Worm (Caenorhabditis elegans) whole organism, L3 larva: Measurements from ENCODE around the gene F01F1.15.

Experiments used
- ZK546.5 ChIP-seq: sonication (generic microtip); optimal IDR thresholded peaks from 2 replicates; lab custom pipeline; 2017; ENCODE audit warnings: missing biosample characterization, missing genetic modification characterization
- aly-2 ChIP-seq: fragments of 150-350 bp; optimal IDR thresholded peaks from 2 replicates; lab custom pipeline; 2014; ENCODE audit warnings: missing biosample characterization, missing genetic modification characterization
- ama-1 ChIP-seq: fragments of 150-350 bp; optimal IDR thresholded peaks from 2 replicates; lab custom pipeline; 2018
- ceh-28 ChIP-seq: fragments of 150-350 bp; optimal IDR thresholded peaks from 2 replicates; lab custom pipeline; 2014; ENCODE audit warnings: missing biosample characterization, missing genetic modification reagents, missing genetic modification characterization
- daf-12 ChIP-seq: fragments of 150-350 bp; optimal IDR thresholded peaks from 2 replicates; lab custom pipeline; 2014; ENCODE audit warnings: missing biosample characterization, missing genetic modification reagents, missing genetic modification characterization
- egl-27 ChIP-seq: sonication (generic microtip); optimal IDR thresholded peaks from 4 replicates; lab custom pipeline; 2017; ENCODE audit warnings: missing biosample characterization, missing genetic modification reagents, missing genetic modification characterization
- egl-5 ChIP-seq: fragments of 150-350 bp; optimal IDR thresholded peaks from 2 replicates; lab custom pipeline; 2017; ENCODE audit warnings: missing biosample characterization, missing genetic modification reagents, missing genetic modification characterization, inconsistent platforms
- elt-2 ChIP-seq: sonication (generic microtip); optimal IDR thresholded peaks from 2 replicates; lab custom pipeline; 2016; ENCODE audit warnings: missing genetic modification reagents, mild to moderate bottlenecking, missing genetic modification characterization, missing compliant biosample characterization
- elt-3 ChIP-seq, 3 experiments: fragments of 150-350 bp in 1 of 3; sonication (generic microtip) in 2 of 3; optimal IDR thresholded peaks; 2 replicates in 2 of 3; 4 replicates in 1 of 3; lab custom pipeline; 2014 to 2017; ENCODE audit warnings: missing biosample characterization in 3 of 3, missing genetic modification characterization in 3 of 3
- eor-1 ChIP-seq, 2 experiments: fragments of 150-350 bp; optimal IDR thresholded peaks; 2 replicates each; lab custom pipeline; 2014 to 2018; ENCODE audit warnings: missing biosample characterization in 2 of 2, missing genetic modification characterization in 2 of 2
- fkh-10 ChIP-seq: sonication (generic microtip); optimal IDR thresholded peaks from 2 replicates; lab custom pipeline; 2017; ENCODE audit warnings: missing biosample characterization, missing genetic modification reagents, missing genetic modification characterization
- fkh-2 ChIP-seq: fragments of 150-350 bp; optimal IDR thresholded peaks from 2 replicates; lab custom pipeline; 2014; ENCODE audit warnings: missing biosample characterization, missing genetic modification reagents, missing genetic modification characterization
- fos-1 ChIP-seq: fragments of 150-350 bp; optimal IDR thresholded peaks from 2 replicates; lab custom pipeline; 2014; ENCODE audit warnings: missing biosample characterization, missing genetic modification characterization
- hmg-11 ChIP-seq: sonication (generic microtip); optimal IDR thresholded peaks from 2 replicates; lab custom pipeline; 2016; ENCODE audit warnings: missing genetic modification characterization, missing compliant biosample characterization
- jun-1 ChIP-seq: fragments of 150-350 bp; optimal IDR thresholded peaks from 2 replicates; lab custom pipeline; 2014; ENCODE audit warnings: missing biosample characterization, missing genetic modification reagents, missing genetic modification characterization
- lin-15B ChIP-seq: fragments of 150-350 bp; optimal IDR thresholded peaks from 2 replicates; lab custom pipeline; 2014; ENCODE audit warnings: missing biosample characterization, missing genetic modification characterization
- lin-39 ChIP-seq: fragments of 150-350 bp; optimal IDR thresholded peaks from 2 replicates; lab custom pipeline; 2018; ENCODE audit warnings: missing biosample characterization, missing genetic modification reagents, missing genetic modification characterization
- lsy-12 ChIP-seq: sonication (generic microtip); optimal IDR thresholded peaks from 2 replicates; lab custom pipeline; 2016; ENCODE audit warnings: mild to moderate bottlenecking, missing genetic modification characterization, missing compliant biosample characterization
- mdl-1 ChIP-seq: fragments of 150-350 bp; optimal IDR thresholded peaks from 2 replicates; lab custom pipeline; 2014; ENCODE audit warnings: missing biosample characterization, missing genetic modification characterization
- mml-1 ChIP-seq: fragments of 150-350 bp; sonication (generic microtip); optimal IDR thresholded peaks from 3 replicates; lab custom pipeline; 2014; ENCODE audit warnings: missing biosample characterization, missing genetic modification characterization
- nfya-1 ChIP-seq: sonication (generic microtip); optimal IDR thresholded peaks from 2 replicates; lab custom pipeline; 2017; ENCODE audit warnings: missing genetic modification characterization, mild to moderate bottlenecking, missing compliant biosample characterization, antibody characterized with exemption, moderate library complexity; ENCODE audit not compliant: insufficient read depth
- nhr-11 ChIP-seq: fragments of 150-350 bp; optimal IDR thresholded peaks from 2 replicates; lab custom pipeline; 2014; ENCODE audit warnings: missing biosample characterization, missing genetic modification characterization
- nhr-12 ChIP-seq: fragments of 150-350 bp; optimal IDR thresholded peaks from 2 replicates; lab custom pipeline; 2014; ENCODE audit warnings: missing biosample characterization, missing genetic modification characterization
- nhr-237 ChIP-seq: fragments of 150-350 bp; optimal IDR thresholded peaks from 2 replicates; lab custom pipeline; 2014; ENCODE audit warnings: missing biosample characterization, missing genetic modification characterization
- nhr-25 ChIP-seq: sonication (generic microtip); optimal IDR thresholded peaks from 2 replicates; lab custom pipeline; 2017; ENCODE audit warnings: missing biosample characterization, missing genetic modification characterization
- nhr-28 ChIP-seq: fragments of 150-350 bp; optimal IDR thresholded peaks from 2 replicates; lab custom pipeline; 2014; ENCODE audit warnings: missing biosample characterization, missing genetic modification characterization
- nhr-43 ChIP-seq: sonication (generic microtip); optimal IDR thresholded peaks from 2 replicates; lab custom pipeline; 2016; ENCODE audit warnings: mild to moderate bottlenecking, missing genetic modification characterization, missing compliant biosample characterization; ENCODE audit not compliant: poor library complexity, severe bottlenecking
- nhr-67 ChIP-seq: fragments of 150-350 bp; optimal IDR thresholded peaks from 2 replicates; lab custom pipeline; 2014; ENCODE audit warnings: missing biosample characterization, missing genetic modification characterization
- nhr-77 ChIP-seq: fragments of 150-350 bp; optimal IDR thresholded peaks from 2 replicates; lab custom pipeline; 2014; ENCODE audit warnings: missing biosample characterization, missing genetic modification characterization
- pha-4 ChIP-seq: fragments of 150-350 bp; optimal IDR thresholded peaks from 2 replicates; lab custom pipeline; 2014; ENCODE audit warnings: missing biosample characterization, missing genetic modification reagents, missing genetic modification characterization
- sea-2 ChIP-seq: fragments of 150-350 bp; sonication (generic microtip); optimal IDR thresholded peaks from 4 replicates; lab custom pipeline; 2014; ENCODE audit warnings: missing biosample characterization, missing genetic modification reagents, missing genetic modification characterization
- skn-1 ChIP-seq: fragments of 150-350 bp; optimal IDR thresholded peaks from 2 replicates; lab custom pipeline; 2014; ENCODE audit warnings: missing biosample characterization, missing genetic modification characterization
- snpc-4 ChIP-seq: fragments of 150-350 bp; optimal IDR thresholded peaks from 2 replicates; lab custom pipeline; 2014; ENCODE audit warnings: missing biosample characterization, missing genetic modification characterization
- unc-39 ChIP-seq: sonication (generic microtip); optimal IDR thresholded peaks from 4 replicates; lab custom pipeline; 2017; ENCODE audit warnings: missing biosample characterization, missing genetic modification characterization
- unc-62 ChIP-seq: fragments of 150-350 bp; sonication (generic microtip); optimal IDR thresholded peaks from 4 replicates; lab custom pipeline; 2014; ENCODE audit warnings: missing biosample characterization, missing genetic modification reagents, missing genetic modification characterization
- zag-1 ChIP-seq: fragments of 150-350 bp; optimal IDR thresholded peaks from 2 replicates; lab custom pipeline; 2014; ENCODE audit warnings: missing biosample characterization, missing genetic modification characterization
- ztf-11 ChIP-seq: fragments of 150-350 bp; optimal IDR thresholded peaks from 2 replicates; lab custom pipeline; 2014; ENCODE audit warnings: missing biosample characterization, missing genetic modification characterization
- ztf-4 ChIP-seq: fragments of 150-350 bp; optimal IDR thresholded peaks from 2 replicates; lab custom pipeline; 2014; ENCODE audit warnings: missing biosample characterization, missing genetic modification characterization

F01F1.15 gene

DNA sequence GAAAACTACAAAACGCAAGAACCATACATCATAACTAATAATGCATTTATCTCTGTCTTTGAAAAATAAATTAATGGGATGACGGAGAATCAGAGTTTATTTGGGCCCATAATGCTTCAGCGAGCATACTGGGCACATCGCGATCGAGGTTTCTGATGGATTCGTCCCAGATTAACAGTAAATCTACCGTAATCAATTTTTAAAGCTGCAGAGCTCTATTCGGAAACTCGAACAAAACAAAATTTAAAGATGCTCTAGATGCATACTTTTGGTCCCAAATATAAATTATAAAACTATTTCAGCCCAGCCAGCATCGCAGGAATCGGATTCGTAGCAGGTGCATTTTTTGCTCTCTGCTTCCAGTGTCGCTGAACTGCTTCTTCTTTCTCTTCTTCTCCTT is 41.3 kb downstream of the F01F1.15 start:
- TF ChIP-seq lin-15B (tag; lab: Kevin White, UChicago) (no peak), nhr-43 (tag; lab: Kevin White, UChicago) (no peak), nhr-25 (tag; lab: Kevin White, UChicago) (no peak), eor-1 (tag; optimal IDR thresholded peaks at IDR 0.05; lab: Kevin White, UChicago) (no peak), unc-62 (GFP tag; lab: Kevin White, UChicago) (no peak), daf-12 (tag; lab: Kevin White, UChicago) (no peak), ceh-28 (tag; lab: Kevin White, UChicago) (no peak), jun-1 (tag; lab: Kevin White, UChicago) (no peak), fos-1 (no peak), pha-4 (tag; lab: Kevin White, UChicago) (no peak), mml-1 (tag; lab: Kevin White, UChicago) (no peak), ZK546.5 (tag; lab: Kevin White, UChicago) (no peak), elt-3 (tag; optimal IDR thresholded peaks at IDR 0.05; lab: Kevin White, UChicago) (no peak)

DNA sequence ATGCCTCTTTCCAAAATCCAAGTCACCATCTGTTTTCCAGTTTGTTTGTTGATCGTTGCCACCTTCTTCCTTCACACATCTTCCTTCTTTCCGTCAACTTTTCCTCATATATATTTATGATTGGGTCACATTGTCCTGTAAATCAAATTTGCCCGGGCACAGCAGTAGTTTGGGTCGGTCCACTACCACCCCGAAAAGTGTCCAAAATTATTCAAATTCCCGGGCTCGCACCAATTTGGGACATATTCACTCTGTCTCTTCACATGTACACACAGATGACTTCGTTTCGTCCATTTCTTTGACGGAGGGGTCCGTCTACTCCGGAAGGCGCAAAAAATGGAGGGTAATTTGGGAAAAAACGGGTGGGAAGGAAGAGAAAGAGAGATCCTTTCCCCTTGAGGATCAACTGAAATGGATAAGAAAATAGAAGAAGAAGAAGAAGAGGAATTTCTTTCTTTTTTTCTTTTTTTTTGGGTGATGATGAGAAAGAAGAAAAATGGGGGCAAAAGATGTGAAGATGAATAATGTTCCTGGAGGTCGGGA is 42.4 kb downstream of the F01F1.15 start:
- TF ChIP-seq ZK546.5 (tag; lab: Kevin White, UChicago): no peak
- TF ChIP-seq unc-62 (GFP tag; lab: Kevin White, UChicago): no peak
- TF ChIP-seq mdl-1 (tag; lab: Kevin White, UChicago): no peak
- peak; percentile 3 for TF ChIP-seq nfya-1 (tag; lab: Kevin White, UChicago)
- TF ChIP-seq nhr-43 (tag; lab: Kevin White, UChicago): no peak

- TF ChIP-seq hmg-11 (tag; lab: Kevin White, UChicago): no peak
- TF ChIP-seq ztf-4 (tag; lab: Kevin White, UChicago): no peak
- no peak for TF ChIP-seq lsy-12
- TF ChIP-seq fkh-10 (GFP tag; lab: Kevin White, UChicago): no peak
- TF ChIP-seq elt-3 (tag; optimal IDR thresholded peaks at IDR 0.05; lab: Kevin White, UChicago): no peak
- TF ChIP-seq aly-2: no peak
- no peak for TF ChIP-seq daf-12 (tag; lab: Kevin White, UChicago)
- no peak for TF ChIP-seq nhr-11
- no peak for TF ChIP-seq nhr-77
- no peak for TF ChIP-seq fos-1
- no peak for TF ChIP-seq ZK546.5 (tag; lab: Kevin White, UChicago)
- no peak for TF ChIP-seq elt-2 (tag; lab: Kevin White, UChicago)
- no peak for TF ChIP-seq skn-1 (tag; lab: Kevin White, UChicago)
- no peak for TF ChIP-seq zag-1 (tag; lab: Kevin White, UChicago)
- TF ChIP-seq pha-4 (tag; lab: Kevin White, UChicago): no peak
- no peak for TF ChIP-seq unc-39 (tag; lab: Kevin White, UChicago)
- no peak for TF ChIP-seq mml-1 (tag; lab: Kevin White, UChicago)
- no peak for TF ChIP-seq nhr-67 (tag; lab: Kevin White, UChicago)
- no peak for TF ChIP-seq eor-1 (tag; optimal IDR thresholded peaks at IDR 0.05; lab: Kevin White, UChicago)
These were observed 44.8 kb downstream of the F01F1.15 start for ce11 chrIII:5824450-5824972.

DNA sequence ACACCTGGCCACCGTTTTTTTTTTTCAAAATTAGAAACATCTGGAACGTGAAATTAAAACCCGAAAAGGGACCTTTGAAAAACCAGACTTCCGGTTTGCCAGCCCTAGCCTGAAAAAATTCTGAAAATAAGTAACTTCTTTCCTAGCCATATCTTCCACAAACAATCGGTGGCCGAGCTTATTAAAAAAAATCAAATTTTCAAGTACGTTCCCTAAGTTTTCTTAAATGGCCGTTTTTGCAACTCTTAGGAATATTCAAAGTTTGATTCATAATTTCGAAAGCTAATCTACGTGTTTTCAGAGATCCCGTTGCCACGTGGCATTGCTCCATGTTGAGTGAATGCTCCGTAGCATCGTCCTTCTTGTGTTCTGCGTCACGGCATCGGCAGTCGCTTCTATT is 45.7 kb downstream of the F01F1.15 start, which contains the start of gene R12B2.8:
Gene R12B2.8, plus strand, starts transcription at position 301 of the 400 bp plus-strand sequence.
- TF ChIP-seq sea-2 (GFP tag; lab: Kevin White, UChicago) (no peak), nhr-77 (no peak)

DNA sequence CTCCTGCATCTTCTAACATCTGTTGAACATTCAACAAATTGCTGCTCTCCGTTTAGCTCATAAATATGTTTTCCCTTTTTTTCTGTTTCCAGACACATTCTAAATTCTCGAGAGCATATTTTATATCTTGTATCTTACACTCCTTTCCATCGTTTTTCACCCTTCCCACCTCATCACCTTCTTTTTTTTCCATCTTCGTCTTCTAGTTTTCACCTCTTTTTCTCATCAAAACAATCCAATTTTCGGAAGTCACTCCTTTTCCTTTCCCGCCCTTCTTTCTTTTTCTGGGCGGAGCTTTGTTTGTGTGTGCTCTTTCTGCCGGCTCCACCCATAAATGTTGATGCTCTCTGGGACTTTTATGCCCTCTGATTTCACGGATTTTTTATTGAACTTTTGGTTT is 46.5 kb downstream of the F01F1.15 start:
- TF ChIP-seq nhr-43 (tag; lab: Kevin White, UChicago) (no peak), egl-27 (no peak), nhr-28 (tag; lab: Kevin White, UChicago) (no peak), lin-39 (tag; lab: Kevin White, UChicago) (no peak), nhr-237 (tag; lab: Kevin White, UChicago) (no peak), mdl-1 (tag; lab: Kevin White, UChicago) (no peak), elt-3 (tag; optimal IDR thresholded peaks at IDR 0.05; lab: Kevin White, UChicago) (no peak), snpc-4 (tag; lab: Kevin White, UChicago) (no peak), elt-2 (tag; lab: Kevin White, UChicago) (no peak), fkh-2 (tag; lab: Kevin White, UChicago) (no peak), ztf-4 (tag; lab: Kevin White, UChicago) (no peak), ceh-28 (tag; lab: Kevin White, UChicago) (no peak), egl-5 (tag; lab: Kevin White, UChicago) (no peak), nhr-12 (no peak), aly-2 (no peak), daf-12 (tag; lab: Kevin White, UChicago) (no peak), ama-1 (lab: Kevin White, UChicago) (no peak), unc-62 (GFP tag; lab: Kevin White, UChicago) (no peak), ztf-11 (tag; lab: Kevin White, UChicago) (no peak)
